Worm (Caenorhabditis elegans): ENCODE results near the gene otpl-5.
A peak's percentile ranks its signal among the peaks of the same experiment; 100 is the strongest.

The otpl-5 gene

DNA sequence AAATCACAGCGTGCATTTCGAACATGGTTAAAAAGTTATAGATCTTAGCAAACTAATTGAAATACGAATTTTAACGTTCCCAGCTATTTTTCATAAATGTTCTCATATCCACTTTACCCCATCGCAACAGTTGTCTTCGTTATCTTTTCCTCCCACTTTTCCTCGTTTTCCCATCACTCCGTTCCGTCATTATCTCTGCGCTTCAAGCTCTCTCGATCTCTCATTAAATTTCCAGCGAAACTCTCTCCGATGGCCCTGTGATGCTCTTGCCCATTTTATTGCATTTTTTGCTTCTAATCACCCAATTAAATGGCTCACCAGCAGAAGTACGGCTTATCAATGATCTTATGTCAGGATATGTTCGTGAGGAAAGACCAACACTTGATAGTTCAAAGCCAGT lies 23.1 kb downstream of the otpl-5 start, which contains the start of gene acr-15:
Gene acr-15, plus strand, starts transcription at position 236 of the 400 bp plus-strand sequence.
- TF ChIP-seq lin-14 (GFP tag; optimal IDR thresholded peaks at IDR 0.05) = peak; percentile 1
- TF ChIP-seq efl-1 (optimal IDR thresholded peaks at IDR 0.05) = no peak
- TF ChIP-seq efl-1 (GFP tag; optimal IDR thresholded peaks at IDR 0.05 in 1 of 2) = peak in 1 of 2 experiments; percentile 78
- TF ChIP-seq ces-1 (GFP tag; optimal IDR thresholded peaks at IDR 0.05) = no peak
- TF ChIP-seq rnt-1 (tag; optimal IDR thresholded peaks at IDR 0.05) = peak; percentile 46

DNA sequence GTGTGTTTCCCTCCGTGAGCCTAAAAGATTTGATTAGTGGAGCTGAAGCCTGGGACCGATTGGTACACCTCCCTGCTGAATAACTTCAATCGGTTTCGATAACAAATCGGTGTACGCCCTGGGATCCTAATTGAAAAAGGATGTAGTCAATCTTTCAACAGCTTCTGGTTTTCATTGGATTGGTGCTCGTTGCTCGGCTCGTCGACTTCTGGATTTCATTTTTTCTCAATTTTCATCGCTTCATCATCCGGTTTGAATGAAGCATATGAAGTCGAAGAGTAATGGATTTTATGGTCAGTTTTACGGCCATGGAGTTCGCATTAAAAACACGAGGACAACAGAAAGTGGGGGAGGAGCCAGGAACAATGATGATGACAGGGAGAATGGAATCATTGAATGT lies 26.6 kb downstream of the otpl-5 start:
- TF ChIP-seq ces-1 (GFP tag; optimal IDR thresholded peaks at IDR 0.05) (no peak), isw-1 (GFP tag; IDR thresholded peaks at IDR 0.05) (no peak), fkh-4 (tag; optimal IDR thresholded peaks at IDR 0.05; ENCODE audit: borderline replicate concordance) (peak; percentile 89), hlh-17 (GFP tag; optimal IDR thresholded peaks at IDR 0.05; ENCODE audit: borderline replicate concordance) (no peak), vab-15 (tag; optimal IDR thresholded peaks at IDR 0.05) (no peak), nhr-28 (tag; optimal IDR thresholded peaks at IDR 0.05) (no peak), dsc-1 (tag; optimal IDR thresholded peaks at IDR 0.05) (peak; percentile 99), mef-2 (tag; optimal IDR thresholded peaks at IDR 0.05) (no peak), nhr-84 (tag; optimal IDR thresholded peaks at IDR 0.05) (no peak), nhr-76 (tag; optimal IDR thresholded peaks at IDR 0.05) (no peak), nhr-12 (tag; optimal IDR thresholded peaks at IDR 0.05) (no peak), rnt-1 (tag; optimal IDR thresholded peaks at IDR 0.05) (no peak), ceh-82 (tag; optimal IDR thresholded peaks at IDR 0.05) (no peak), nhr-71 (tag; optimal IDR thresholded peaks at IDR 0.05) (no peak), mab-9 (GFP tag; IDR thresholded peaks at IDR 0.05) (no peak), unc-86 (tag; optimal IDR thresholded peaks at IDR 0.05) (no peak), zag-1 (tag; optimal IDR thresholded peaks at IDR 0.05) (no peak), unc-130 (tag; optimal IDR thresholded peaks at IDR 0.05) (no peak), fos-1 (tag; optimal IDR thresholded peaks at IDR 0.05) (no peak), ceh-63 (GFP tag; optimal IDR thresholded peaks at IDR 0.05) (no peak), alr-1 (tag; optimal IDR thresholded peaks at IDR 0.05; ENCODE audit: borderline replicate concordance) (no peak), aha-1 (tag; optimal IDR thresholded peaks at IDR 0.05) (no peak), pax-3 (tag; optimal IDR thresholded peaks at IDR 0.05) (no peak), nhr-90 (tag; optimal IDR thresholded peaks at IDR 0.05; ENCODE audit: poor library complexity) (no peak), lin-15B (tag; optimal IDR thresholded peaks at IDR 0.05) (no peak), tbx-2 (tag; optimal IDR thresholded peaks at IDR 0.05) (peak; percentile 27)

DNA sequence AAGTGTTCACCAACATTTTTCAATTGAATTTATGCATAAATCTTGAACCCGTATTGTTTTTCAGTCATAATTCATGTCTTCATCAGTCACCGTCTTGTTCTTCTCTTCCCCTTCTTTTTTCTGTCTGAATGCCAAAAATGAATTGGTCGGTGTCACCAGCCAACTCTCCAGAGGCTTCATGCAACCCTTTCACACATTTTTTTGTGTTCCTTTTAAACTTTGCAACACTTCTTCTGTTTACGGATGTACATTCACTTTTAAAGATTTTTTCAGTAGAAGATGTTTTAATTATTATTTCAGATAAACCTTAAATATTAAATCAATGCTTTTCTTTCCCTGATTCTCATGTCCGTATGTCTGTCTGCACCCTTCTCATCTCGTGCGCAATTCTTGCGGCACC lies 31.6 kb downstream of the otpl-5 start, which contains the start of gene acr-16:
Gene acr-16, plus strand, starts transcription at position 301 of the 400 bp plus-strand sequence.
- no peak for TF ChIP-seq unc-30 (tag; optimal IDR thresholded peaks at IDR 0.05)
- no peak for TF ChIP-seq dsc-1 (tag; optimal IDR thresholded peaks at IDR 0.05)
- no peak for TF ChIP-seq ztf-4 (tag; optimal IDR thresholded peaks at IDR 0.05)

DNA sequence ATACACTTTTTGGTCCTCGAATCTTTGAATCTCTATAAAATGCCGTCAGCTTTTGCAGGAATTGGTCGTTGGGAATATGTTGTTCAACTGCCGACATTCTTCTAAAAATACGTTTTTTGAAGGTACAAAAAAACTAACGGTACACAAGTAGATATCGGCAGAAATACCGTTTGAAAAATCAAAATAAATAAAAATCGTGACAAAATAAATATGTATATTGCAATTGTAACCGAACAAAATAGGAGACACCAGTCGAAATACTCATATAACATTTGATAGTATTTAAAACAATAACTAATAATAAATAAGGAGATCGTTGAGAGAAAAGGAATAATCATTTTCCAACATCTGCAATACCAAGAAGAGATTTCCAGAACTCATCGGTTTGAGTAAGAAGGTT lies 35.8 kb downstream of the otpl-5 start, which contains the start of gene F25G6.8:
Gene F25G6.8, minus strand, starts transcription at position 101 of the 400 bp plus-strand sequence.
- no peak for TF ChIP-seq snpc-4 (tag; optimal IDR thresholded peaks at IDR 0.05)

DNA sequence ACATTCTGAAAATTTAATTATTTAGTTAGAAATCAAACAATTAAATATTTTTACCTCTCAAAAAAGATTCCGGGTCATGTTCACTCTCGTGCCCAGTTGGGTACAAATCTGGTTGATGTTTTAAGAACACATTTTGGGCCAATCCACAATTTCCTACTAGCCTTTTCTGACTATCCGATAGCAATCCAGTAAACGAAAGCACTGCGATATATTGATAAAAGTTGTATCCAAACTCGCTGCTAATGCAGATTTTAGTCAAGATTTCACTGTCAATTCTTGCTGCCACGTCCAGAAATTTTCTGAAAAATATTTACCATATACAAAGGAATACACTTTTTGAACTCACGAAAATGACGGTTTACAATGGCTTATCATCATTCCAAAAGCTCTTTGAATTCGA lies 39.9 kb downstream of the otpl-5 start:
- TF ChIP-seq efl-1 (optimal IDR thresholded peaks at IDR 0.05) (no peak), efl-1 (GFP tag; optimal IDR thresholded peaks at IDR 0.05 in 1 of 2) (peak in 1 of 2 experiments; percentile 76), alr-1 (tag; optimal IDR thresholded peaks at IDR 0.05; ENCODE audit: borderline replicate concordance) (no peak), pax-3 (tag; optimal IDR thresholded peaks at IDR 0.05) (no peak)

DNA sequence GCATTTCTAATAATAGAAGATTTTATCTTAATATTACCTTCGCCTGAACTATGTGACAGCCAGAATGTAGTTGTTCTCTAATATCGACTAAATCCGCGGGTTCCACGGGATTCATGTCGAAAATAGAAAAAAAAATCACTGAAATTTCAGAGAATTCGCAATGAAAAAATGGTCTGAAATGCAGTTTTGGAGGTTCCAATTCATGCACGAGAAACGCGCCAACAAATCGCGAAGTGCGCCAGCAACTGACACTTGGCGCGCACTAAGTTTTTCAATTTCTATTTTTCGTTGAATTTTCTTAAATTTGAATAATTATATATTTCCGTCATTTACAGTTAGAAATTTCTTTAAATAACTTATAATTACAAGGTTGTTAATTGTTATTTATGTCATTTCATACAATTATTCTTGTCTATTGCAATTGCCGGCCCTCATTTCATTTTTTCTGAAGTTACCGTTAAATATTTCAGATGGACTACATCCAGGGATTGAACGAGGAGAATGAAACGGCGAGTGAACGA lies 40.6 kb downstream of the otpl-5 start, which contains the start of the genes F25G6.9 and symk-1:
Gene F25G6.9, minus strand, starts transcription at position 160 of the 521 bp plus-strand sequence.
Gene symk-1, plus strand, starts transcription at position 471 of the 521 bp plus-strand sequence.
- no peak for TF ChIP-seq alr-1 (tag; optimal IDR thresholded peaks at IDR 0.05; ENCODE audit: borderline replicate concordance)
- peak; percentile 82 for TF ChIP-seq nhr-19 (GFP tag; conservative IDR thresholded peaks at IDR 0.05)
- peak; percentile 44 for TF ChIP-seq zip-4 (GFP tag; optimal IDR thresholded peaks at IDR 0.05)
- TF ChIP-seq swsn-7 (tag; optimal IDR thresholded peaks at IDR 0.05) = peak; percentile 82
- peak; percentile 72 for TF ChIP-seq lin-14 (GFP tag; optimal IDR thresholded peaks at IDR 0.05)
- peak; percentile 41 for TF ChIP-seq lin-13 (GFP tag; optimal IDR thresholded peaks at IDR 0.05)
- peak; percentile 58 to 74 (median 69) for TF ChIP-seq ceh-82 (tag; optimal IDR thresholded peaks at IDR 0.05)
- peak; percentile 72 to 82 for TF ChIP-seq lsy-2 (tag; optimal IDR thresholded peaks at IDR 0.05)
- TF ChIP-seq sptf-1 (tag; optimal IDR thresholded peaks at IDR 0.05) = no peak
- TF ChIP-seq blmp-1 (tag; optimal IDR thresholded peaks at IDR 0.05) = no peak
- TF ChIP-seq egl-13 (tag; optimal IDR thresholded peaks at IDR 0.05) = peak; percentile 29
- peak; percentile 77 for TF ChIP-seq nhr-20 (tag; optimal IDR thresholded peaks at IDR 0.05)
- TF ChIP-seq nhr-85 (tag) = peak; percentile 86
- peak; percentile 70 to 73 for TF ChIP-seq lin-35 (GFP tag; optimal IDR thresholded peaks at IDR 0.05)
- no peak for TF ChIP-seq Y116A8C.19 (tag; optimal IDR thresholded peaks at IDR 0.05; ENCODE audit: borderline replicate concordance)
